Fruit fly (Drosophila melanogaster): ENCODE results near the gene Rack1.

- TF ChIP-seq pan (optimal IDR thresholded peaks at IDR 0.05) (no peak), psq (optimal IDR thresholded peaks at IDR 0.05) (no peak), usp (GFP tag; optimal IDR thresholded peaks at IDR 0.05) (no peak), Dll (optimal IDR thresholded peaks at IDR 0.05) (no peak), CG8478 (optimal IDR thresholded peaks at IDR 0.05) (peak; percentile 35)
Measured at dm6 chr2L:7809699-7810088, 17.4 kb downstream of the Rack1 start.

Data from whole organism.